Fruit fly (Drosophila melanogaster) whole organism, prepupa: ENCODE measurements around the gene GATAe.

ENCODE experiments used
- CG3032 ChIP-seq: fragments of 200-800 bp; optimal IDR thresholded peaks from 2 replicates; lab custom pipeline; 2019; ENCODE audit warnings: missing biosample characterization, mild to moderate bottlenecking, missing genetic modification characterization, moderate library complexity
- CG6276 ChIP-seq: fragments of 200-800 bp; sonication (Bioruptor generic); optimal IDR thresholded peaks from 2 replicates; lab custom pipeline; 2017; ENCODE audit warnings: missing biosample characterization, mild to moderate bottlenecking, missing genetic modification characterization
- CG8632 ChIP-seq: fragments of 200-800 bp; sonication (Bioruptor generic); optimal IDR thresholded peaks from 3 replicates; lab custom pipeline; 2016; ENCODE audit warnings: missing biosample characterization, missing genetic modification characterization
- Met ChIP-seq: fragments of 200-800 bp; sonication (Bioruptor generic); optimal IDR thresholded peaks from 3 replicates; lab custom pipeline; 2016; ENCODE audit warnings: missing biosample characterization, missing genetic modification characterization
- dsx ChIP-seq: fragments of 200-800 bp; optimal IDR thresholded peaks from 3 replicates; lab custom pipeline; 2019; ENCODE audit warnings: missing biosample characterization, mild to moderate bottlenecking, missing genetic modification characterization, moderate library complexity; ENCODE audit not compliant: poor library complexity, severe bottlenecking
- spab ChIP-seq: fragments of 200-800 bp; sonication (Bioruptor generic); optimal IDR thresholded peaks from 2 replicates; lab custom pipeline; 2017; ENCODE audit warnings: missing biosample characterization, mild to moderate bottlenecking, missing genetic modification characterization, missing genetic modification reagents
- vri ChIP-seq: fragments of 200-800 bp; sonication (Bioruptor generic); optimal IDR thresholded peaks from 3 replicates; lab custom pipeline; 2016; ENCODE audit warnings: missing biosample characterization, mild to moderate bottlenecking, missing genetic modification characterization

- TF ChIP-seq spab (peak; percentile 60), CG6276 (peak; percentile 86), CG3032 (tag; lab: Kevin White, UChicago) (peak; percentile 66), Met (GFP tag; lab: Kevin White, UChicago) (peak; percentile 79), dsx (GFP tag; lab: Kevin White, UChicago) (no peak), CG8632 (peak; percentile 74), vri (peak; percentile 84)
Observed at dm6 chr3R:15974235-15974634, 34.7 kb upstream of the GATAe start.
